Fruit fly (Drosophila melanogaster) whole organism, embryonic: ENCODE measurements around the gene CG2267.

Experiments used
- Bdp1 ChIP-seq: fragments of 200-800 bp; sonication (Bioruptor generic); optimal IDR thresholded peaks from 3 replicates; lab custom pipeline; 2016; ENCODE audit warnings: missing biosample characterization, missing genetic modification characterization
- CG13894 ChIP-seq: fragments of 200-800 bp; sonication (Bioruptor generic); optimal IDR thresholded peaks from 3 replicates; lab custom pipeline; 2018; ENCODE audit warnings: missing biosample characterization, mild to moderate bottlenecking, missing genetic modification characterization, moderate library complexity
- CG17802 ChIP-seq: fragments of 200-800 bp; sonication (Bioruptor generic); optimal IDR thresholded peaks from 2 replicates; lab custom pipeline; 2018; ENCODE audit warnings: missing biosample characterization, mild to moderate bottlenecking, missing genetic modification characterization, moderate library complexity
- CG2116 ChIP-seq: fragments of 200-800 bp; sonication (Bioruptor generic); optimal IDR thresholded peaks from 3 replicates; lab custom pipeline; 2018; ENCODE audit warnings: missing biosample characterization, mild to moderate bottlenecking, missing genetic modification characterization
- CG2202 ChIP-seq: fragments of 200-800 bp; sonication (Bioruptor generic); optimal IDR thresholded peaks from 2 replicates; lab custom pipeline; 2018; ENCODE audit warnings: missing biosample characterization, mild to moderate bottlenecking, missing genetic modification characterization
- CG3065 ChIP-seq: fragments of 200-800 bp; sonication (Bioruptor generic); optimal IDR thresholded peaks from 2 replicates; lab custom pipeline; 2016; ENCODE audit warnings: missing biosample characterization, missing genetic modification characterization
- CG32772 ChIP-seq: fragments of 200-800 bp; sonication (Bioruptor generic); IDR thresholded peaks from 2 replicates; pipeline ENCODE4 v1.3.6; 2022; ENCODE audit warnings: missing biosample characterization, missing genetic modification characterization
- CG3838 ChIP-seq: fragments of 200-800 bp; sonication (Bioruptor generic); optimal IDR thresholded peaks from 3 replicates; lab custom pipeline; 2016; ENCODE audit warnings: missing biosample characterization, missing genetic modification characterization
- CG9437 ChIP-seq: fragments of 200-800 bp; sonication (Bioruptor generic); optimal IDR thresholded peaks from 2 replicates; lab custom pipeline; 2018; ENCODE audit warnings: missing biosample characterization, mild to moderate bottlenecking, missing genetic modification characterization
- CG9727 ChIP-seq: fragments of 200-800 bp; sonication (Bioruptor generic); optimal IDR thresholded peaks from 3 replicates; lab custom pipeline; 2017; ENCODE audit warnings: missing biosample characterization, mild to moderate bottlenecking, missing genetic modification characterization
- CG9932 ChIP-seq: fragments of 200-800 bp; sonication (Bioruptor generic); IDR thresholded peaks from 2 replicates; pipeline ENCODE4 v1.3.6; 2022; ENCODE audit warnings: missing biosample characterization, missing genetic modification characterization
- Dad ChIP-seq: fragments of 200-800 bp; sonication (Bioruptor generic); optimal IDR thresholded peaks from 3 replicates; lab custom pipeline; 2016; ENCODE audit warnings: missing biosample characterization, missing genetic modification characterization
- Deaf1 ChIP-seq: fragments of 200-800 bp; optimal IDR thresholded peaks from 3 replicates; lab custom pipeline; 2019; ENCODE audit warnings: missing biosample characterization, mild to moderate bottlenecking, missing genetic modification characterization, moderate library complexity
- Dip2 ChIP-seq: fragments of 200-800 bp; sonication (Bioruptor generic); IDR thresholded peaks from 2 replicates; pipeline ENCODE4 v1.3.6; 2022; ENCODE audit warnings: missing biosample characterization, missing genetic modification characterization
- Dp ChIP-seq: fragments of 200-800 bp; sonication (Bioruptor generic); optimal IDR thresholded peaks from 2 replicates; lab custom pipeline; 2018; ENCODE audit warnings: missing biosample characterization, mild to moderate bottlenecking, missing genetic modification characterization, moderate library complexity
- E2f1 ChIP-seq: fragments of 200-800 bp; sonication (Bioruptor generic); IDR thresholded peaks from 2 replicates; pipeline ENCODE4 v1.3.6; 2022; ENCODE audit warnings: missing biosample characterization, missing genetic modification characterization
- HLH54F ChIP-seq: fragments of 200-800 bp; sonication (Bioruptor generic); optimal IDR thresholded peaks from 3 replicates; lab custom pipeline; 2016; ENCODE audit warnings: missing biosample characterization, missing genetic modification characterization
- Mes4 ChIP-seq: fragments of 200-800 bp; sonication (Bioruptor generic); optimal IDR thresholded peaks from 2 replicates; lab custom pipeline; 2016; ENCODE audit warnings: missing biosample characterization, missing genetic modification characterization
- Nf-YB ChIP-seq: fragments of 200-800 bp; sonication (Bioruptor generic); optimal IDR thresholded peaks from 3 replicates; lab custom pipeline; 2019; ENCODE audit warnings: missing biosample characterization, mild to moderate bottlenecking, missing genetic modification characterization, moderate library complexity
- ab ChIP-seq: fragments of 200-800 bp; sonication (Bioruptor generic); optimal IDR thresholded peaks from 2 replicates; lab custom pipeline; 2016; ENCODE audit warnings: missing biosample characterization, missing genetic modification characterization
- ac ChIP-seq: fragments of 200-800 bp; sonication (Bioruptor generic); optimal IDR thresholded peaks from 3 replicates; lab custom pipeline; 2017; ENCODE audit warnings: missing biosample characterization, mild to moderate bottlenecking, missing genetic modification characterization
- bcd ChIP-seq: fragments of 200-800 bp; sonication (Bioruptor generic); optimal IDR thresholded peaks from 2 replicates; lab custom pipeline; 2017; ENCODE audit warnings: missing biosample characterization, mild to moderate bottlenecking, missing genetic modification characterization
- chinmo ChIP-seq: fragments of 200-800 bp; sonication (Bioruptor generic); IDR thresholded peaks from 4 replicates; pipeline ENCODE4 v1.3.6; 2022; ENCODE audit warnings: missing biosample characterization, missing genetic modification characterization; ENCODE audit not compliant: partially characterized antibody
- crc ChIP-seq: fragments of 200-800 bp; sonication (Bioruptor generic); optimal IDR thresholded peaks from 2 replicates; lab custom pipeline; 2016; ENCODE audit warnings: missing biosample characterization, missing genetic modification characterization
- eve ChIP-seq, 2 experiments: fragments of >200 bp; optimal IDR thresholded peaks; 2 replicates each; lab custom pipeline; 2017; ENCODE audit warnings: missing biosample characterization in 2 of 2, missing genetic modification characterization in 2 of 2
- exex ChIP-seq: fragments of 200-800 bp; sonication (Bioruptor generic); optimal IDR thresholded peaks from 4 replicates; lab custom pipeline; 2018; ENCODE audit warnings: missing biosample characterization, mild to moderate bottlenecking, missing genetic modification characterization, moderate library complexity
- gfzf ChIP-seq: fragments of 200-800 bp; sonication (Bioruptor generic); optimal IDR thresholded peaks from 2 replicates; lab custom pipeline; 2016; ENCODE audit warnings: missing biosample characterization, mild to moderate bottlenecking, missing genetic modification characterization, moderate library complexity
- ham ChIP-seq: fragments of 200-800 bp; sonication (Bioruptor generic); IDR thresholded peaks from 2 replicates; pipeline ENCODE4 v1.3.6; 2022; ENCODE audit warnings: missing biosample characterization, missing genetic modification characterization
- lab ChIP-seq: fragments of 200-800 bp; sonication (Bioruptor generic); optimal IDR thresholded peaks from 3 replicates; lab custom pipeline; 2017; ENCODE audit warnings: missing biosample characterization, missing genetic modification characterization, mild to moderate bottlenecking, moderate library complexity, missing genetic modification reagents
- mam ChIP-seq: fragments of 200-800 bp; sonication (Bioruptor generic); optimal IDR thresholded peaks from 3 replicates; lab custom pipeline; 2016; ENCODE audit warnings: missing biosample characterization, missing genetic modification characterization
- phol ChIP-seq: fragments of 200-800 bp; sonication (Bioruptor generic); optimal IDR thresholded peaks from 3 replicates; lab custom pipeline; 2018; ENCODE audit warnings: missing biosample characterization, mild to moderate bottlenecking, missing genetic modification characterization, moderate library complexity
- repo ChIP-seq: fragments of 200-800 bp; sonication (Bioruptor generic); optimal IDR thresholded peaks from 2 replicates; lab custom pipeline; 2016; ENCODE audit warnings: missing biosample characterization, missing genetic modification characterization
- sd ChIP-seq: fragments of 200-800 bp; sonication (Bioruptor generic); optimal IDR thresholded peaks from 3 replicates; lab custom pipeline; 2018; ENCODE audit warnings: missing biosample characterization, mild to moderate bottlenecking, missing genetic modification characterization, moderate library complexity
- stc ChIP-seq: fragments of 200-800 bp; sonication (Bioruptor generic); IDR thresholded peaks from 2 replicates; pipeline ENCODE4 v1.3.6; 2022; ENCODE audit warnings: missing biosample characterization, missing genetic modification characterization
- sug ChIP-seq: fragments of 200-800 bp; optimal IDR thresholded peaks from 2 replicates; lab custom pipeline; 2019; ENCODE audit warnings: missing biosample characterization, mild to moderate bottlenecking, missing genetic modification characterization, moderate library complexity
- trem ChIP-seq: fragments of 200-800 bp; optimal IDR thresholded peaks from 3 replicates; lab custom pipeline; 2019; ENCODE audit warnings: missing biosample characterization, mild to moderate bottlenecking, missing genetic modification characterization, moderate library complexity
- vfl ChIP-seq: fragments of 200-800 bp; sonication (Bioruptor generic); optimal IDR thresholded peaks from 2 replicates; lab custom pipeline; 2016; ENCODE audit warnings: missing biosample characterization, missing genetic modification characterization
- wor ChIP-seq: fragments of 200-800 bp; sonication (Bioruptor generic); IDR thresholded peaks from 2 replicates; pipeline ENCODE4 v1.3.6; 2022; ENCODE audit warnings: missing biosample characterization, missing genetic modification characterization

The CG2267 gene

DNA sequence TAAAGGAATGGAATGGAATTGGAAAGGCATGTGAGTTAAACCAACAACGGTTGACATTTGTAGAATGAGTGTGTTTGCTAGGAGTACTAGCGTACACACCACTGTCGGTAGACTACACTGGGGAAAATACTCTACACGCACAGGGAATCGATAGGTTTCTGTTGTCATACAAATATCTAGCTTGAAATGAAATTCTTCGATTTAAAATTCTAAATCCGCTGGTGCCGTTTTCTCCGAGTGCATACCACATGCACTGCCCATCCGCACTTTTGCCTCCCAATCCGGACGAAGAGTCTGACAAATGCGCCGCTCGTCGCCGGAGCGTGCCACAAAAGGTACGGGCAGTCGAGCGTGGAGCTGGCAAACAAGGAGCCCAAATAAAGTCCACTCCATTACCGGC lies at the start of gene CG2267:
TSS of gene CG2267 (minus strand) at position 101 of the 400 bp plus-strand sequence.
- TF ChIP-seq Mes4 (GFP tag; lab: Kevin White, UChicago) (no peak), mam (GFP tag; lab: Kevin White, UChicago) (no peak), phol (no peak), CG3065 (GFP tag; lab: Kevin White, UChicago) (no peak), trem (tag; lab: Kevin White, UChicago) (no peak), vfl (GFP tag; lab: Kevin White, UChicago) (no peak), bcd (GFP tag; lab: Kevin White, UChicago) (no peak), Bdp1 (GFP tag; lab: Kevin White, UChicago) (no peak), eve (GFP tag; optimal IDR thresholded peaks at IDR 0.05; lab: Kevin White, UChicago) (no peak), Nf-YB (GFP tag; lab: Kevin White, UChicago) (no peak), CG17802 (tag; lab: Kevin White, UChicago) (no peak), repo (GFP tag; lab: Kevin White, UChicago) (no peak), crc (GFP tag; lab: Kevin White, UChicago) (no peak), CG9727 (GFP tag; lab: Kevin White, UChicago) (no peak), HLH54F (no peak)
- TF ChIP-seq, all 482 proteins: peak for 0

dm6 chr3R:30649661-30650060 lies 20.8 kb upstream of the CG2267 start, which contains the start of gene CG34433:
CG34433 (plus strand) TSS chr3R:30649961.
- TF ChIP-seq ac (GFP tag; lab: Kevin White, UChicago): no peak
- TF ChIP-seq sug (tag; lab: Kevin White, UChicago): no peak
- TF ChIP-seq Dp (GFP tag; lab: Kevin White, UChicago): no peak
- TF ChIP-seq CG32772 (GFP tag; lab: Robert Waterston, UW): no peak
- no peak for TF ChIP-seq ham (GFP tag; lab: Robert Waterston, UW)
- TF ChIP-seq Dip2 (GFP tag; lab: Robert Waterston, UW): no peak
- no peak for TF ChIP-seq exex (tag; lab: Kevin White, UChicago)
- TF ChIP-seq stc (GFP tag; lab: Robert Waterston, UW): no peak
- TF ChIP-seq chinmo (GFP tag; lab: Robert Waterston, UW): no peak
- TF ChIP-seq lab (GFP tag; lab: Kevin White, UChicago): no peak
- no peak for TF ChIP-seq CG9437 (GFP tag; lab: Kevin White, UChicago)
- no peak for TF ChIP-seq ab
- no peak for TF ChIP-seq CG13894 (tag; lab: Kevin White, UChicago)
- TF ChIP-seq Dad: no peak
- TF ChIP-seq CG2116: no peak
- TF ChIP-seq E2f1 (GFP tag; lab: Robert Waterston, UW): no peak
- no peak for TF ChIP-seq sd (tag; lab: Kevin White, UChicago)
- no peak for TF ChIP-seq gfzf (GFP tag; lab: Kevin White, UChicago)

- TF ChIP-seq wor: no peak
- no peak for TF ChIP-seq CG2202 (tag; lab: Kevin White, UChicago)
- no peak for TF ChIP-seq CG9932
- TF ChIP-seq, all 482 proteins: peak for 0
These were observed 20.0 kb upstream of the CG2267 start, which contains the start of gene CG34432 for dm6 chr3R:30648851-30649250. CG34432 (plus strand) TSS chr3R:30649151.

- no peak for TF ChIP-seq CG3838 (GFP tag; lab: Kevin White, UChicago)
- TF ChIP-seq exex (tag; lab: Kevin White, UChicago): peak; percentile 27
- TF ChIP-seq chinmo (GFP tag; lab: Robert Waterston, UW): 0 out of 4 replicates have a peak, but pooled peaks have one; percentile 53
- peak; percentile 49 for TF ChIP-seq Deaf1
- no peak for TF ChIP-seq Dad
These were observed 19.6 kb upstream of the CG2267 start, which contains the start of gene PH4alphaPV for dm6 chr3R:30648451-30648850. PH4alphaPV (minus strand) TSS chr3R:30648551.
